3 fruit fly cellular contexts compared by ENCODE assay signal in the genomic region with DNA sequence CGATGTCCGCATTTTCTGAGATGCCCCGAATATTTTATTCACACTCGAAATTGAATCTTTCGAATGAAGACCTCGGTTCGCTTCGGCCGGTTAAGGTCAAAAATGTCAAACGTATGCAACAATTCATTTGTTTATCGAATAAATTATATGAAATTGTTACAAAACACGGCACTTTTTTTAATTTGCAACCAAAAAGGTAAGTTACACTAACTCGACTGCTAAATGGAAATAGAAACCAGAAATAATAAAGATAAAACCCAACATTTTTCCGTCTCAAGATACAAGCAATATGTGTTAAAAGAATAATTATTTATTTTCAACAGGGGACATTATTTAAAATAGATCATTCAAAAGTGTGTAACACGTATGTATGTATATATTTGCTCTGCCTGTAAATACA.
TF ChIP-seq lines count a peak whose summit lies in the region.

No protein-coding gene starts in this region.

- no peak for TF ChIP-seq CTCF in whole organism, embryonic (GFP tag; optimal IDR thresholded peaks at IDR 0.05; lab: Kevin White, UChicago)

TF ChIP-seq in whole organism, adult, 20 proteins besides CTCF, POLR2A, EP300 and RAD21:
- peak; percentile 84 for TF ChIP-seq kay (GFP tag; lab: Kevin White, UChicago; ENCODE audit: borderline replicate concordance)
- no peak for TF ChIP-seq CG5204 (GFP tag; optimal IDR thresholded peaks at IDR 0.05; lab: Kevin White, UChicago)
- TF ChIP-seq cnc (optimal IDR thresholded peaks at IDR 0.05; lab: Kevin White, UChicago): no peak
- no peak for TF ChIP-seq toe (GFP tag; optimal IDR thresholded peaks at IDR 0.05; lab: Kevin White, UChicago)
- no peak for TF ChIP-seq pad (GFP tag; optimal IDR thresholded peaks at IDR 0.05; lab: Kevin White, UChicago)
- TF ChIP-seq bab1 (GFP tag; optimal IDR thresholded peaks at IDR 0.05; lab: Kevin White, UChicago): no peak
- no peak for TF ChIP-seq cic (GFP tag; optimal IDR thresholded peaks at IDR 0.05; lab: Kevin White, UChicago)
- TF ChIP-seq Clk (GFP tag; optimal IDR thresholded peaks at IDR 0.05; lab: Kevin White, UChicago): no peak
- TF ChIP-seq Hr96 (GFP tag; optimal IDR thresholded peaks at IDR 0.05; lab: Kevin White, UChicago): no peak

TF ChIP-seq in whole organism, embryonic, 481 proteins besides CTCF, POLR2A, EP300 and RAD21:
- TF ChIP-seq fd64A (GFP tag; optimal IDR thresholded peaks at IDR 0.05; lab: Kevin White, UChicago) (no peak), D19B (GFP tag; optimal IDR thresholded peaks at IDR 0.05; lab: Kevin White, UChicago) (no peak), sens (GFP tag; lab: Kevin White, UChicago) (peak; percentile 30), CG33213 (GFP tag; optimal IDR thresholded peaks at IDR 0.05; lab: Kevin White, UChicago) (no peak)

TF ChIP-seq in whole organism, prepupa, 60 proteins besides CTCF, POLR2A, EP300 and RAD21:
- TF ChIP-seq cyc (GFP tag; optimal IDR thresholded peaks at IDR 0.05; lab: Kevin White, UChicago): no peak
- no peak for TF ChIP-seq CG34406 (GFP tag; optimal IDR thresholded peaks at IDR 0.05; lab: Kevin White, UChicago)
- peak; percentile 64 for TF ChIP-seq svp (GFP tag; lab: Kevin White, UChicago)
